Fruit fly (Drosophila melanogaster): ENCODE results near the gene Rint1.

Gene Rint1

DNA sequence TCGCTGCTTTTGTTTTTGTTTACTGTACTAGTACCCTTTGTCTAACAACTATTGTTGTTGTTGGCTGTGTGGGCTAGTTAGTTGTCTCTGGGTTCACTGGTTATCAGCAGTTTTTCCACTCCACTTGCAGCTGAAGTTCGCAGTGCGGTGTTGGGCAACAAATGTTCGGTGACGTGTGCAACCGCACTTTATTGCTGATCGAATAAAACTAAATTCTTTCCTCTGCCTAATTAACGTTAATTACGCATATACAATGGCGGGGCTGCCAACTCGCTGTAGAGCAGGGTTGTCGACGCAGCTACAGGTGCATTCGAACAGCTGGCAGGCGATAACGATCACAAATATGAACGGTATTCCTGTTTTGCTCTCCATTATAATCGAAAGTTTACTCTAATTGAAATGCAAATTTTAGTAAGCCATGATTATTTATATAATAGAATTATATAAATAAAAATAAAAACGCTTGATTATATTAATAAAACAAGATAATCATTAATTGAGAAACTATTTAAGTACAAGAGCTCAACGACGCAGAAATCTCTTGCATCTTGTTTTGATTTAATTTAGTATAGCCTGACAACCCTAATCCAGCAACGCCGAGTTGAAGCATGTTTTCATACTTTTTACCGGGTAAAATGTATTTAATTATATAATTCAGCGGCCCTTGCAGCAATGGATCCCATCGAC is 5.3 kb downstream of the Rint1 start, which contains the start of the genes mrva, CG42307 and mus312 (continued):
- TF ChIP-seq CG10565 (GFP tag; optimal IDR thresholded peaks at IDR 0.05) (no peak), Doc3 (GFP tag; IDR thresholded peaks at IDR 0.05; ENCODE audit: partially characterized antibody) (no peak), CG13624 (GFP tag; optimal IDR thresholded peaks at IDR 0.05) (peak; percentile 89), Dek (tag; optimal IDR thresholded peaks at IDR 0.05) (peak; percentile 91), CG13424 (tag; optimal IDR thresholded peaks at IDR 0.05) (peak; percentile 97), CG34224 (GFP tag; IDR thresholded peaks at IDR 0.05; ENCODE audit: partially characterized antibody) (no peak), ind (GFP tag; optimal IDR thresholded peaks at IDR 0.05) (peak; percentile 86), Lim3 (GFP tag; IDR thresholded peaks at IDR 0.05) (0 out of 2 replicates have a peak, but pooled peaks have one; percentile 28), Sox100B (GFP tag; optimal IDR thresholded peaks at IDR 0.05) (no peak), Hmx (GFP tag; optimal IDR thresholded peaks at IDR 0.05) (no peak), corto (GFP tag; optimal IDR thresholded peaks at IDR 0.05) (no peak), hb (GFP tag; IDR thresholded peaks at IDR 0.05; ENCODE audit: partially characterized antibody) (no peak), CG17186 (GFP tag; optimal IDR thresholded peaks at IDR 0.05) (peak; percentile 23), CG7556 (GFP tag; optimal IDR thresholded peaks at IDR 0.05) (peak; percentile 89), fru (optimal IDR thresholded peaks at IDR 0.05) (no peak)

DNA sequence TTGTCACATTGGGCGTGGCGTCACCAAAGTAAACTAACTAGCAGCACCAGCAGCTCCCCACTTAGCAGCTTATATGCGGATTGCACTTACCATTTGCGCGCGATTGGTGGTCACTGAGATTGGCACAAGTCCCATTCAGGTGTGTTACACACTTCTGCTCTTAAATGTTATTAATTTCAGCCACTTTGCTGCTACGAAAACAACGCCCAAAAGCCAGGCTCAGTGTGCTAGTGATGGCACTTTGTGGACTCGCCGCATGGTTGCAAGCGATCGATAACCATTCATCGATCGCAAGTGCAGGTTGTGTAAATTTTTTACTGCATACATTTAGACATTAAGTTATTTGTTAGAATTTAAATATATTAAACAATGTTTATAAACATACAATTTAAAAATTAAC is 11.6 kb downstream of the Rint1 start, which contains the start of the genes wrm1 and wrm2:
wrm1 (minus strand) TSS at position 237 of the 400 bp plus-strand sequence.
wrm2 (minus strand) TSS at position 237 of the 400 bp plus-strand sequence.
- no peak for TF ChIP-seq CG15011 (GFP tag; optimal IDR thresholded peaks at IDR 0.05)
- TF ChIP-seq unpg (GFP tag; optimal IDR thresholded peaks at IDR 0.05), result no peak
- no peak for TF ChIP-seq HHEX (GFP tag; optimal IDR thresholded peaks at IDR 0.05)
- no peak for TF ChIP-seq Neu2 (GFP tag; optimal IDR thresholded peaks at IDR 0.05; ENCODE audit: borderline replicate concordance)
- no peak for TF ChIP-seq CG14441 (GFP tag; IDR thresholded peaks at IDR 0.05)
- TF ChIP-seq fd3F (GFP tag; optimal IDR thresholded peaks at IDR 0.05), result no peak
- peak; percentile 42 for TF ChIP-seq CG2712 (tag; optimal IDR thresholded peaks at IDR 0.05)
- no peak for TF ChIP-seq NC2β (GFP tag; optimal IDR thresholded peaks at IDR 0.05)
- no peak for TF ChIP-seq Ssrp (tag; optimal IDR thresholded peaks at IDR 0.05)
- no peak for TF ChIP-seq Abd-B (GFP tag; optimal IDR thresholded peaks at IDR 0.05)
- TF ChIP-seq mld (GFP tag; IDR thresholded peaks at IDR 0.05; ENCODE audit: partially characterized antibody), result peak; percentile 76; the same call in 2 of the 3 replicates
- TF ChIP-seq pho (GFP tag; optimal IDR thresholded peaks at IDR 0.05), result no peak
- peak; percentile 6 for TF ChIP-seq zen (tag; optimal IDR thresholded peaks at IDR 0.05)
- TF ChIP-seq CG15514 (GFP tag; optimal IDR thresholded peaks at IDR 0.05), result peak; percentile 38
- TF ChIP-seq CG3407 (GFP tag; optimal IDR thresholded peaks at IDR 0.05), result no peak
- TF ChIP-seq slbo (GFP tag; IDR thresholded peaks at IDR 0.05), result no peak
- no peak for TF ChIP-seq CG18262 (tag; optimal IDR thresholded peaks at IDR 0.05)
- no peak for TF ChIP-seq br (optimal IDR thresholded peaks at IDR 0.05)
- TF ChIP-seq CG14860 (GFP tag; IDR thresholded peaks at IDR 0.05; ENCODE audit: partially characterized antibody), result peak; percentile 40; the same call in 1 of the 3 replicates
- TF ChIP-seq CG9727 (GFP tag; optimal IDR thresholded peaks at IDR 0.05), result no peak
- TF ChIP-seq CG14710 (tag; optimal IDR thresholded peaks at IDR 0.05), result peak; percentile 52
- TF ChIP-seq emc (GFP tag; optimal IDR thresholded peaks at IDR 0.05), result no peak
- TF ChIP-seq CG10462 (GFP tag; optimal IDR thresholded peaks at IDR 0.05), result no peak
- peak; percentile 28 for TF ChIP-seq nom (GFP tag; optimal IDR thresholded peaks at IDR 0.05)
- TF ChIP-seq CG13287 (GFP tag; IDR thresholded peaks at IDR 0.05; ENCODE audit: partially characterized antibody), result peak; percentile 76
- peak; percentile 84 for TF ChIP-seq Med (GFP tag)
- TF ChIP-seq CG3847 (GFP tag; IDR thresholded peaks at IDR 0.05), result no peak
- TF ChIP-seq CG14667 (GFP tag; IDR thresholded peaks at IDR 0.05), result no peak
- TF ChIP-seq CG31365 (tag; optimal IDR thresholded peaks at IDR 0.05), result no peak
- TF ChIP-seq CG8944 (GFP tag; optimal IDR thresholded peaks at IDR 0.05), result no peak
- TF ChIP-seq CG16863 (GFP tag; optimal IDR thresholded peaks at IDR 0.05), result no peak
- no peak for TF ChIP-seq cas (GFP tag; IDR thresholded peaks at IDR 0.05)
- no peak for TF ChIP-seq CG6254 (GFP tag; optimal IDR thresholded peaks at IDR 0.05)
- no peak for TF ChIP-seq row (GFP tag; IDR thresholded peaks at IDR 0.05)

Data from whole organism, embryonic.